Worm (Caenorhabditis elegans) whole organism, L1 larva: ENCODE measurements around the gene C39D10.2.

Experiments
- C04F5.9 ChIP-seq: sonication (generic microtip); optimal IDR thresholded peaks from 2 replicates; lab custom pipeline; 2016; ENCODE audit warnings: missing genetic modification characterization, missing compliant biosample characterization
- aha-1 ChIP-seq: fragments of 150-350 bp; optimal IDR thresholded peaks from 2 replicates; lab custom pipeline; 2014; ENCODE audit warnings: missing biosample characterization, missing genetic modification characterization
- ama-1 ChIP-seq: fragments of 150-350 bp; optimal IDR thresholded peaks from 2 replicates; lab custom pipeline; 2014
- ceh-82 ChIP-seq, 3 experiments: fragments of 150-350 bp in 1 of 3; sonication (generic microtip) in 2 of 3; optimal IDR thresholded peaks; 2 replicates each; lab custom pipeline; 2014 to 2017; ENCODE audit warnings: missing biosample characterization in 3 of 3, missing genetic modification characterization in 3 of 3
- dpl-1 ChIP-seq, 3 experiments: fragments of 150-350 bp in 2 of 3; sonication (generic microtip) in 1 of 3; optimal IDR thresholded peaks; 2 replicates each; lab custom pipeline; 2014 to 2017; ENCODE audit warnings: missing biosample characterization in 3 of 3, missing genetic modification characterization in 3 of 3, missing genetic modification reagents in 3 of 3
- elt-2 ChIP-seq: sonication (generic microtip); optimal IDR thresholded peaks from 2 replicates; lab custom pipeline; 2016; ENCODE audit warnings: missing genetic modification characterization, mild to moderate bottlenecking, inconsistent platforms, missing compliant biosample characterization, missing genetic modification reagents
- lin-13 ChIP-seq: fragments of 150-350 bp; optimal IDR thresholded peaks from 2 replicates; lab custom pipeline; 2014; ENCODE audit warnings: missing biosample characterization, missing genetic modification reagents, missing genetic modification characterization
- lin-15B ChIP-seq: fragments of 150-350 bp; sonication (generic microtip); optimal IDR thresholded peaks from 3 replicates; lab custom pipeline; 2014; ENCODE audit warnings: missing biosample characterization, missing genetic modification characterization
- lin-39 ChIP-seq: fragments of 150-350 bp; optimal IDR thresholded peaks from 2 replicates; lab custom pipeline; 2014; ENCODE audit warnings: missing biosample characterization, missing genetic modification reagents, missing genetic modification characterization
- nhr-20 ChIP-seq: sonication (generic microtip); optimal IDR thresholded peaks from 2 replicates; lab custom pipeline; 2016; ENCODE audit warnings: mild to moderate bottlenecking, missing genetic modification characterization, missing compliant biosample characterization
- nhr-84 ChIP-seq: sonication (generic microtip); optimal IDR thresholded peaks from 2 replicates; lab custom pipeline; 2017; ENCODE audit warnings: missing biosample characterization, missing genetic modification characterization
- skn-1 ChIP-seq: fragments of 150-350 bp; optimal IDR thresholded peaks from 2 replicates; lab custom pipeline; 2014; ENCODE audit warnings: missing biosample characterization, missing genetic modification characterization
- unc-130 ChIP-seq: fragments of 150-350 bp; optimal IDR thresholded peaks from 2 replicates; lab custom pipeline; 2017; ENCODE audit warnings: missing biosample characterization, missing genetic modification characterization, inconsistent platforms
- ztf-11 ChIP-seq, 2 experiments: sonication (generic microtip); optimal IDR thresholded peaks; 2 replicates each; lab custom pipeline; 2016 to 2017; ENCODE audit warnings: missing genetic modification characterization in 2 of 2, missing biosample characterization in 1 of 2, missing compliant biosample characterization in 1 of 2

DNA sequence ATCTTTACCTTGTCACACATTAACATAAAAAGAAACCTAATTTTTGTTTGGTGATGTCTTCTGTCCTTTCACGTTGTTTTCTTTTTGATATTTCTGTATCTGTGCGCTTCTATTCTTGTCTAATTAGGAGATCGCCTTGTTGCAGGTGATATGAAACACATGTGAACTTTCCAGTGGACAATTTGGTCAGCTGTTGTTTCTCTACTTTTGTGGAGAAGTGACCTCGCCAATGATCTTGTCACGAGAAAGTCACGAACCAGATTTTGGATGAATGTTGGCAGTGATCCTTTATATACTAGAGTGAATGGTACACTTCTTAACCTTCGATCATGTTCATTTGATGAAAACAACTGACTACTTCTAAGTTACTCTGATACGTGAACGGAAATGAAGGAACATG lies 43.4 kb downstream of the C39D10.2 start:
- TF ChIP-seq ztf-11 (tag; optimal IDR thresholded peaks at IDR 0.05; lab: Kevin White, UChicago) (no peak), nhr-84 (tag; lab: Kevin White, UChicago) (no peak), ama-1 (no peak), skn-1 (tag; lab: Kevin White, UChicago) (no peak), lin-39 (tag; lab: Kevin White, UChicago) (no peak), lin-13 (no peak), nhr-20 (tag; lab: Kevin White, UChicago) (peak; percentile 56), elt-2 (tag; lab: Kevin White, UChicago) (no peak), dpl-1 (GFP tag; optimal IDR thresholded peaks at IDR 0.05; lab: Kevin White, UChicago) (no peak), unc-130 (tag; lab: Kevin White, UChicago) (peak; percentile 69), C04F5.9 (tag; lab: Kevin White, UChicago) (no peak), ceh-82 (tag; optimal IDR thresholded peaks at IDR 0.05; lab: Kevin White, UChicago) (no peak), lin-15B (tag; lab: Kevin White, UChicago) (no peak), aha-1 (no peak)
